Worm (Caenorhabditis elegans): ENCODE data around the gene atln-2.

The atln-2 gene

ce11 chrIV:15039477-15039876 is 58.1 kb downstream of the atln-2 start, which contains the start of gene hrpu-1 (continued):
- TF ChIP-seq nhr-47 (tag; optimal IDR thresholded peaks at IDR 0.05) (peak; percentile 90), sox-4 (tag; optimal IDR thresholded peaks at IDR 0.05) (peak; percentile 3), unc-30 (tag; optimal IDR thresholded peaks at IDR 0.05) (no peak), mep-1 (tag; optimal IDR thresholded peaks at IDR 0.05) (peak; percentile 94), nhr-76 (tag; optimal IDR thresholded peaks at IDR 0.05) (no peak), unc-86 (tag; optimal IDR thresholded peaks at IDR 0.05) (peak; percentile 74), C16A3.4 (tag; optimal IDR thresholded peaks at IDR 0.05) (peak; percentile 72), xbp-1 (tag; optimal IDR thresholded peaks at IDR 0.05) (peak; percentile 83), hlh-4 (tag; optimal IDR thresholded peaks at IDR 0.05) (no peak), C04F5.9 (tag; optimal IDR thresholded peaks at IDR 0.05) (no peak), grh-1 (GFP tag; IDR thresholded peaks at IDR 0.05) (peak; percentile 60; the same call in 1 of the 2 replicates), aha-1 (tag; optimal IDR thresholded peaks at IDR 0.05) (peak; percentile 15), zag-1 (tag; optimal IDR thresholded peaks at IDR 0.05) (no peak), irx-1 (tag; optimal IDR thresholded peaks at IDR 0.05) (peak; percentile 70), rnt-1 (tag; optimal IDR thresholded peaks at IDR 0.05) (peak; percentile 87), lsy-2 (tag; optimal IDR thresholded peaks at IDR 0.05) (peak; percentile 88 to 94), nhr-85 (tag) (peak; percentile 90), fkh-10 (GFP tag; optimal IDR thresholded peaks at IDR 0.05) (peak; percentile 61), efl-3 (GFP tag; optimal IDR thresholded peaks at IDR 0.05) (no peak), lir-3 (tag; optimal IDR thresholded peaks at IDR 0.05; ENCODE audit: poor library complexity) (no peak), snu-23 (GFP tag; optimal IDR thresholded peaks at IDR 0.05) (peak; percentile 87), skn-1 (tag; optimal IDR thresholded peaks at IDR 0.05) (peak; percentile 82), lin-14 (GFP tag; optimal IDR thresholded peaks at IDR 0.05) (peak; percentile 85), dsc-1 (tag; optimal IDR thresholded peaks at IDR 0.05) (peak; percentile 73), pag-3 (tag; optimal IDR thresholded peaks at IDR 0.05; ENCODE audit: borderline replicate concordance, insufficient read depth) (no peak), lin-35 (GFP tag; optimal IDR thresholded peaks at IDR 0.05) (peak; percentile 95 to 96), pax-3 (tag; optimal IDR thresholded peaks at IDR 0.05) (peak; percentile 45), hlh-17 (GFP tag; optimal IDR thresholded peaks at IDR 0.05; ENCODE audit: borderline replicate concordance) (no peak), alr-1 (tag; optimal IDR thresholded peaks at IDR 0.05; ENCODE audit: borderline replicate concordance) (no peak), snpc-4 (tag; optimal IDR thresholded peaks at IDR 0.05) (peak; percentile 73), nhr-19 (GFP tag; conservative IDR thresholded peaks at IDR 0.05) (peak; percentile 80), ceh-82 (tag; optimal IDR thresholded peaks at IDR 0.05) (peak; percentile 73 to 91 (median 82)), fos-1 (tag; optimal IDR thresholded peaks at IDR 0.05) (peak; percentile 75), nhr-90 (tag; optimal IDR thresholded peaks at IDR 0.05; ENCODE audit: poor library complexity) (peak; percentile 64), F16B12.6 (tag; optimal IDR thresholded peaks at IDR 0.05) (peak; percentile 75), nhr-77 (tag; optimal IDR thresholded peaks at IDR 0.05) (peak; percentile 72), isw-1 (GFP tag; IDR thresholded peaks at IDR 0.05) (peak; percentile 78)

ce11 chrIV:15041124-15041523 is 59.7 kb downstream of the atln-2 start:
- no peak for TF ChIP-seq F16B12.6 (tag; optimal IDR thresholded peaks at IDR 0.05)
- TF ChIP-seq snu-23 (GFP tag; optimal IDR thresholded peaks at IDR 0.05): no peak
- no peak for TF ChIP-seq aha-1 (tag; optimal IDR thresholded peaks at IDR 0.05)
- TF ChIP-seq pqm-1 (tag; optimal IDR thresholded peaks at IDR 0.05): no peak
- TF ChIP-seq ceh-63 (GFP tag; optimal IDR thresholded peaks at IDR 0.05): no peak
- TF ChIP-seq tbx-2 (tag; optimal IDR thresholded peaks at IDR 0.05): no peak
- no peak for TF ChIP-seq xbp-1 (tag; optimal IDR thresholded peaks at IDR 0.05)
- no peak for TF ChIP-seq grh-1 (GFP tag; IDR thresholded peaks at IDR 0.05)
- TF ChIP-seq ztf-4 (tag; optimal IDR thresholded peaks at IDR 0.05): no peak
- no peak for TF ChIP-seq nhr-47 (tag; optimal IDR thresholded peaks at IDR 0.05)
- TF ChIP-seq mab-9 (GFP tag; IDR thresholded peaks at IDR 0.05): no peak
- no peak for TF ChIP-seq lin-13 (GFP tag; optimal IDR thresholded peaks at IDR 0.05)
- no peak for TF ChIP-seq nhr-85 (tag)
- no peak for TF ChIP-seq unc-130 (tag; optimal IDR thresholded peaks at IDR 0.05)
- no peak for TF ChIP-seq blmp-1 (tag; optimal IDR thresholded peaks at IDR 0.05)
- no peak for TF ChIP-seq fos-1 (tag; optimal IDR thresholded peaks at IDR 0.05)

All from whole organism, L1 larva.